Fruit fly (Drosophila melanogaster) ovary, adult (tissue): ENCODE results near the gene Indy-2.

Source experiments
- CG17801 ChIP-seq: fragments of 200-800 bp; optimal IDR thresholded peaks from 2 replicates; lab custom pipeline; 2019; ENCODE audit warnings: missing biosample characterization, mild to moderate bottlenecking, missing genetic modification characterization, moderate library complexity; ENCODE audit not compliant: partially characterized antibody

Gene Indy-2

DNA sequence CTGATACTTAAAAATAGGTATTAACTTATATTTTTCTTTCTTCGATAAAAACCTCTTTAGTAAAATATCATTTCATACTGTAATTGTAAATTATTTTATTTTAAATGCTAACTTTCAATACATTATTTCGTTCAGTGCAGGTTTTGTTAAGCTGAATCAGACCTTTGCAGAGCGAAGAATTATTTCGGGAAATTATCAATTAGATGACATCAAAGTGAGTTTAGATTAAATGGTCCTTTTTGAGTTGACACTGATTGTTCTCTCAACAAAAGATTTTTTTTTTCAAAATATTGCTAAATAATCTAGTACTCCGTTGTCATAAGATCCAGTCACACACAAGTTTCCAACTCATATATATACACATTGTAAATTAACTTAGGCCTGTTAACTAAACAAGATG is at the start of gene Indy-2, which contains the start of gene CG33934:
Gene Indy-2 (plus strand): TSS at position 301 of the 400 bp plus-strand sequence.
Gene CG33934 (plus strand): TSS at position 301 of the 400 bp plus-strand sequence.
- TF ChIP-seq CG17801 (GFP tag; lab: Kevin White, UChicago): no peak

- TF ChIP-seq CG17801 (GFP tag; lab: Kevin White, UChicago): no peak
Observed at dm6 chr3R:19995408-19995807, 47.1 kb upstream of the Indy-2 start.

dm6 chr3R:19996433-19996832 is 46.1 kb upstream of the Indy-2 start:
- TF ChIP-seq CG17801 (GFP tag; lab: Kevin White, UChicago): no peak

- TF ChIP-seq CG17801 (GFP tag; lab: Kevin White, UChicago): no peak
Observed at dm6 chr3R:19997526-19998070, 45.0 kb upstream of the Indy-2 start.

- TF ChIP-seq CG17801 (GFP tag; lab: Kevin White, UChicago): no peak
Observed at dm6 chr3R:19998418-19998817, 44.1 kb upstream of the Indy-2 start.

DNA sequence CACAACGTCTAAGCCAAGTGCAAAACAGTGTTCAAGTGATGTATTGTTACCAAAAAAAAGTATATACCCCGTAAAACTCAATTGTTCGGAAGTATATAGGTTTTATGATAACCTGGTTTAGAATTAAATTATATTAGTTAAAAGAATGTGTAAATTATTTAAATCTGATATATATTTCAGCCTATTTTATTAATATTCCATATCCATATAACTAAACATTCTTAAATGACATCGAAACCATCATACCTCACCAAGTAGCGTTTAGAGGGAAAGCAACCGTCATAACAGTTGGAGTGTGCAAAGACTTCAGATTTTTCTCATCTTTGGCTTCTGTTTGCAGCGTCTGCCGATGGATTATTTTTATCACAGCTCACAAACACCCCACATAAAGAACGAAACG is 43.1 kb upstream of the Indy-2 start:
- TF ChIP-seq CG17801 (GFP tag; lab: Kevin White, UChicago): peak; percentile 77

- no peak for TF ChIP-seq CG17801 (GFP tag; lab: Kevin White, UChicago)
Observed at dm6 chr3R:20001595-20001997, 41.0 kb upstream of the Indy-2 start.

- TF ChIP-seq CG17801 (GFP tag; lab: Kevin White, UChicago): no peak
Observed at dm6 chr3R:20004697-20005096, 37.9 kb upstream of the Indy-2 start.

DNA sequence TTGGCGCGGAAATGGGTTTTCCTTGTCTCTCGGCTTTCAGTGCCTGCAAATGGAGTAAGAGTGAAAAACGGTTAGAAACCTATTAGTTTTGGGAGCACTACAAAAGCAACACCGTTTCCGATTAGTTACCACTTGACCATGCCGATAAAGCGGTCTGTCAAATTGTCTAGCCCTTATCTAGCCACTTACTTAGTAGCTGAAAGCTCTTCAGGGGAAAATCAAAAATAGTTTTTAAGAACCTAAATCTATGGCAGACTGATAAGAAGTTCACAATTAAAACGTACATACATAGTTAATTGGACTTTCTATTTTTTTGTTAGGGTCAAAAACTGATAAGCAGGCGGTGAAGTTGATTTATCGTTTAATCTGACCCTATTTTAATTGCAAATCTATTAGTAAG is 35.9 kb upstream of the Indy-2 start:
- no peak for TF ChIP-seq CG17801 (GFP tag; lab: Kevin White, UChicago)

- TF ChIP-seq CG17801 (GFP tag; lab: Kevin White, UChicago): no peak
Observed at dm6 chr3R:20007399-20008285, 34.9 kb upstream of the Indy-2 start.

- peak; percentile 81 for TF ChIP-seq CG17801 (GFP tag; lab: Kevin White, UChicago)
Observed at dm6 chr3R:20008372-20009051, 34.0 kb upstream of the Indy-2 start, which contains the start of the genes Hs6st and MED25. Hs6st (minus strand) TSS chr3R:20008512. MED25 (plus strand) TSS chr3R:20008947.

dm6 chr3R:20010942-20011341 is 31.6 kb upstream of the Indy-2 start:
- TF ChIP-seq CG17801 (GFP tag; lab: Kevin White, UChicago): no peak

DNA sequence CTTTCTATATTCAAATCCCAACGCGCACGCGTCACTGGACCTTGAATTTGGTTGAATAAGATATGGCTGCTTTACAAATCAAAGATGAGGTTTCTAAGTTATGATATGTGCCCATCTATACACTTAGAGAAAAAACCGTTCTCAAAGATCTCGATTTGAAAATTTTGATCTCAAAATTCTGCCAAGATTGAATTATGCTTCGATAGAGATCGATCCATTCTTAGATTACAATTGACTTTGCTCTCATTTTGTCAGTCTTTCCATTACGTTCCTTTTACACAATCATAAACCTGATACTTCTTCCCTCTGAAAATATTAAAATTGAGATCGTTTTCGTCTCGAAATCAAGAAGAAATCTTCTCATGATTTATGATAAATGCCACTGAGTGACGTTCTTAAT is 29.9 kb upstream of the Indy-2 start:
- TF ChIP-seq CG17801 (GFP tag; lab: Kevin White, UChicago): no peak

dm6 chr3R:20013404-20013922 is 29.1 kb upstream of the Indy-2 start, which contains the start of the genes CG17190 and CG4836:
CG17190 (minus strand) TSS chr3R:20013504.
CG4836 (plus strand) TSS chr3R:20013872.
- no peak for TF ChIP-seq CG17801 (GFP tag; lab: Kevin White, UChicago)
